Fruit fly (Drosophila melanogaster): ENCODE measurements around the gene CG5004.
A peak's percentile ranks its signal among the peaks of the same experiment; 100 is the strongest.

The CG5004 gene

DNA sequence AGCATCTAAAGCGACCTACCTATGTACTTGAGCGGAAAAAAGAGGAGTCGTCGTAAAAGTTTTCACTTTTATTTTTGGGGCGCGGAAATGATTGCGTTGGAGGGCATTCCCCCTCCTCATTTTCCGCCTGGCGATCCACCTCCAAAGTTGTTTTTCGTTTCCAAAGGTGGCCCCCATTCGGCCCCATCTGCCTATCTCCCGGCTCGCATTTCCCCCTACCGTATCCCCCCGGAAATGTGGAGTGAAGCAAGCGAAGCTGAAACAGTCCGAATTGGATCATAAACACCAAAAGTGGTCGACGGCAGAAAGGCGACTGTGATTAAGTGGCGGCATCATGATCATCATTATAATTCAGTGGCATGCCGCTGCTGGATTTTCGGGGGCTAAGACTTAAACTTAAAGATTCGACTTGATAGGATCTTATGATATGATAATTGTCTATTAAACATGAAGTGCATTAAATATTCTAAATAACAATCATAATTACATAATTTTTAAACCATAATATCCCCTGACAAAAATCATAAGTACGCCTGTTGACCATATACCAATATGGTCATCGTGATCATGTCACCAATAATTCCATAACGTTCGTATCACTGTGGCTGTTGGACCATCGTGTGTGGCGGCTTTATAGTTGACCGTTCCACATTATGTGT lies 16.3 kb downstream of the CG5004 start (continued):
- TF ChIP-seq CG9215 (GFP tag; IDR thresholded peaks at IDR 0.05) (peak; percentile 33; the same call in 1 of the 2 replicates), CG17612 (GFP tag; IDR thresholded peaks at IDR 0.05) (no peak), CG34224 (GFP tag; IDR thresholded peaks at IDR 0.05; ENCODE audit: partially characterized antibody) (no peak), CG32772 (GFP tag; IDR thresholded peaks at IDR 0.05) (peak; percentile 72), Fer3 (tag; optimal IDR thresholded peaks at IDR 0.05) (peak; percentile 79), jigr1 (GFP tag; IDR thresholded peaks at IDR 0.05) (peak; percentile 17; the same call in 1 of the 3 replicates), gro (GFP tag; optimal IDR thresholded peaks at IDR 0.05) (peak; percentile 59), CG6254 (GFP tag; optimal IDR thresholded peaks at IDR 0.05) (no peak), ab (GFP tag; optimal IDR thresholded peaks at IDR 0.05) (no peak), CG7786 (GFP tag; optimal IDR thresholded peaks at IDR 0.05) (peak; percentile 15), CG15073 (GFP tag; optimal IDR thresholded peaks at IDR 0.05) (no peak), phol (tag; optimal IDR thresholded peaks at IDR 0.05) (peak; percentile 79), CG10959 (GFP tag; IDR thresholded peaks at IDR 0.05) (no peak), pnt (GFP tag; optimal IDR thresholded peaks at IDR 0.05) (no peak), onecut (GFP tag; IDR thresholded peaks at IDR 0.05) (peak; percentile 58), crp (GFP tag; optimal IDR thresholded peaks at IDR 0.05) (no peak), Pdp1 (GFP tag; optimal IDR thresholded peaks at IDR 0.05) (peak; percentile 67 to 73), CG6272 (GFP tag; IDR thresholded peaks at IDR 0.05) (peak; percentile 47; the same call in 1 of the 2 replicates), Neu2 (GFP tag; optimal IDR thresholded peaks at IDR 0.05; ENCODE audit: borderline replicate concordance) (no peak), Taf1 (GFP tag; IDR thresholded peaks at IDR 0.05) (peak; percentile 38; the same call in 1 of the 2 replicates), Ravus (GFP tag; IDR thresholded peaks at IDR 0.05) (no peak), p53 (GFP tag; optimal IDR thresholded peaks at IDR 0.05) (no peak), ase (GFP tag; IDR thresholded peaks at IDR 0.05) (peak; percentile 67; the same call in 2 of the 3 replicates), nmo (GFP tag; optimal IDR thresholded peaks at IDR 0.05) (peak; percentile 81), CG13296 (GFP tag; optimal IDR thresholded peaks at IDR 0.05) (peak; percentile 60), Antp (GFP tag; optimal IDR thresholded peaks at IDR 0.05) (peak; percentile 37), gem (tag; optimal IDR thresholded peaks at IDR 0.05) (peak; percentile 86), CG18476 (GFP tag; optimal IDR thresholded peaks at IDR 0.05) (peak; percentile 22), CG1024 (GFP tag; IDR thresholded peaks at IDR 0.05) (peak; percentile 50; the same call in 1 of the 2 replicates), zen2 (GFP tag; IDR thresholded peaks at IDR 0.05; ENCODE audit: partially characterized antibody) (no peak), NfI (GFP tag; optimal IDR thresholded peaks at IDR 0.05) (peak; percentile 61), seq (GFP tag; IDR thresholded peaks at IDR 0.05) (peak; percentile 41; the same call in 1 of the 2 replicates), CG10274 (GFP tag; optimal IDR thresholded peaks at IDR 0.05) (peak; percentile 11), Atf3 (GFP tag; optimal IDR thresholded peaks at IDR 0.05) (peak; percentile 9), Xbp1 (GFP tag; optimal IDR thresholded peaks at IDR 0.05) (peak; percentile 79), CG32767 (GFP tag; IDR thresholded peaks at IDR 0.05) (peak; percentile 73), slbo (GFP tag; IDR thresholded peaks at IDR 0.05) (peak; percentile 82), CG17568 (GFP tag; optimal IDR thresholded peaks at IDR 0.05) (peak; percentile 32), CTCF (GFP tag; optimal IDR thresholded peaks at IDR 0.05) (no peak), CG9817 (tag; optimal IDR thresholded peaks at IDR 0.05) (peak; percentile 72), cg (GFP tag; optimal IDR thresholded peaks at IDR 0.05) (no peak), CG17912 (GFP tag; optimal IDR thresholded peaks at IDR 0.05) (no peak), inv (GFP tag; IDR thresholded peaks at IDR 0.05; ENCODE audit: partially characterized antibody) (no peak), Hsf (GFP tag; optimal IDR thresholded peaks at IDR 0.05) (peak; percentile 70), CG18599 (GFP tag; optimal IDR thresholded peaks at IDR 0.05) (peak; percentile 88), Sox102F (GFP tag; optimal IDR thresholded peaks at IDR 0.05) (peak; percentile 85), fu2 (GFP tag; optimal IDR thresholded peaks at IDR 0.05) (no peak), CG32532 (GFP tag; IDR thresholded peaks at IDR 0.05) (peak; percentile 77), Hr78 (GFP tag; optimal IDR thresholded peaks at IDR 0.05) (peak in 1 of 2 experiments; percentile 36)

Measured in whole organism, embryonic.